Fruit fly (Drosophila melanogaster) whole organism, adult: Measurements from ENCODE around the gene PGRP-LB.

Experiments
- CG14711 ChIP-seq: fragments of 200-800 bp; sonication (Bioruptor generic); optimal IDR thresholded peaks from 2 replicates; lab custom pipeline; 2018; ENCODE audit warnings: missing biosample characterization, mild to moderate bottlenecking, missing genetic modification characterization, moderate library complexity
- CG1620 ChIP-seq: fragments of 200-800 bp; sonication (Bioruptor generic); optimal IDR thresholded peaks from 2 replicates; lab custom pipeline; 2016; ENCODE audit warnings: missing biosample characterization, missing genetic modification characterization
- CG33017 ChIP-seq: fragments of 200-800 bp; sonication (Bioruptor generic); optimal IDR thresholded peaks from 2 replicates; lab custom pipeline; 2018; ENCODE audit warnings: missing biosample characterization, mild to moderate bottlenecking, missing genetic modification characterization, moderate library complexity
- CG7045 ChIP-seq: fragments of 200-800 bp; sonication (Bioruptor generic); optimal IDR thresholded peaks from 2 replicates; lab custom pipeline; 2017; ENCODE audit warnings: missing biosample characterization, mild to moderate bottlenecking, missing genetic modification characterization
- CG7101 ChIP-seq: fragments of 200-800 bp; sonication (Bioruptor generic); optimal IDR thresholded peaks from 2 replicates; lab custom pipeline; 2018; ENCODE audit warnings: missing biosample characterization, mild to moderate bottlenecking, missing genetic modification characterization, moderate library complexity
- Crg-1 ChIP-seq: fragments of 200-800 bp; sonication (Bioruptor generic); optimal IDR thresholded peaks from 2 replicates; lab custom pipeline; 2016; ENCODE audit warnings: missing biosample characterization, missing genetic modification characterization
- cic ChIP-seq: fragments of 200-800 bp; sonication (Bioruptor generic); optimal IDR thresholded peaks from 2 replicates; lab custom pipeline; 2017; ENCODE audit warnings: missing biosample characterization, mild to moderate bottlenecking, missing genetic modification characterization, moderate library complexity
- cnc ChIP-seq, 2 experiments: fragments of >200 bp; optimal IDR thresholded peaks; 2 replicates each; lab custom pipeline; 2017
- kay ChIP-seq: fragments of 200-800 bp; sonication (Bioruptor generic); peaks from one replicate; lab custom pipeline; 2016; ENCODE audit warnings: missing biosample characterization, missing genetic modification characterization, borderline replicate concordance
- ovo ChIP-seq: fragments of 200-800 bp; sonication (Bioruptor generic); optimal IDR thresholded peaks from 2 replicates; lab custom pipeline; 2016; ENCODE audit warnings: missing biosample characterization, missing genetic modification characterization
- pad ChIP-seq: fragments of 200-800 bp; sonication (Bioruptor generic); optimal IDR thresholded peaks from 3 replicates; lab custom pipeline; 2017; ENCODE audit warnings: missing biosample characterization, missing genetic modification characterization, mild to moderate bottlenecking, moderate library complexity, missing genetic modification reagents
- toe ChIP-seq: fragments of 200-800 bp; sonication (Bioruptor generic); optimal IDR thresholded peaks from 2 replicates; lab custom pipeline; 2016; ENCODE audit warnings: missing biosample characterization, missing genetic modification characterization

DNA sequence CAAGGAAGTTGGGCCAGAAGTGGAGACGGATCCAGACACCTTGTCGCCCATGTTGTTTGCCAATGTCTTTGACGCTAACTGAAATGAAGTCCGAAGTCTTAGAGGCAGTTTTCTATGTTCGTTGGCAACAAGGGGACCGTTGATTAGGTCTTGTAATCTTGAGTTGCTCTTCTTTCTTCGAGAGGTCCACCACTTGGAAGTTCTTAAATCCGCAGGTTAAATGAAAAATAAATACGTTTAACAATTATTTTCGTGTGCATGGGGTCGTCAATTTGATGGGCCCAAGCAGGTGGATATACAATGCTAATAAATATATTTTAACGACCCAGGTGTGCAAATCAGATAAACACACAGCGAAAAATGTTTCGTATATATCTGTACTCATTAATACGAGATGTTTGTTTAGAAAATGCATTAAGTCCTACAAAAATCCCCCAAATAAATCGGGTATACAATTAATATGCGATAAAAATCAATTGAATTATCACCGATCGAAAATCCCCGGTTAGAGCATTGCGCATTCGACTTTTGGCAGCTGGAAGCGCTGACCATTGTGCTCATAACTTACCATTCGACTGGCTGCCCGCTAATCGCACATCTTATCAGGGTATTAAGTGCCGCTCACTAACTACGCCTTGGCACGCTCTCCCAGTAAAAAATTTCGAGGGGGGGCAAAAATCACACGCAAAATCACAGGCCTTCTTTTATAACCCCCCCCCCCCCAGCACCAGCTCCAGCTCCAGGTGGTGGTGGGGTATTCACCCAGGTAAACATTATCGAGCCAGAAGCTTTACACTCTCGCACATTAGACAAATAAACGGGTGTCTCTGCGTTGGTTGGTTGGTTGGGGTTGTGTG lies at the start of gene PGRP-LB:
- TF ChIP-seq pad (GFP tag; lab: Kevin White, UChicago) (no peak), cic (GFP tag; lab: Kevin White, UChicago) (peak; percentile 65), toe (no peak), CG7045 (GFP tag; lab: Kevin White, UChicago) (no peak), CG1620 (no peak), Crg-1 (GFP tag; lab: Kevin White, UChicago) (no peak), kay (peak; percentile 14), ovo (GFP tag; lab: Kevin White, UChicago) (no peak), CG33017 (tag; lab: Kevin White, UChicago) (no peak), CG14711 (no peak), CG7101 (tag; lab: Kevin White, UChicago) (no peak), cnc (optimal IDR thresholded peaks at IDR 0.05; lab: Kevin White, UChicago) (no peak)
